Worm (Caenorhabditis elegans) whole organism, early embryonic: ENCODE results near the gene B0035.15.

Source experiments
- ama-1 ChIP-seq: fragments of 150-350 bp; optimal IDR thresholded peaks from 2 replicates; lab custom pipeline; 2014
- flt-1 ChIP-seq: fragments of 200-800 bp; sonication (Bioruptor generic); IDR thresholded peaks from 2 replicates; pipeline ENCODE4 v1.3.6; 2022; ENCODE audit warnings: missing genetic modification characterization, missing compliant biosample characterization
- tra-4 ChIP-seq: sonication (generic microtip); optimal IDR thresholded peaks from 2 replicates; lab custom pipeline; 2017; ENCODE audit warnings: missing genetic modification characterization, missing compliant biosample characterization

ce11 chrIV:11340735-11341443 is 42.8 kb upstream of the B0035.15 start:
- TF ChIP-seq ama-1 (lab: Kevin White, UChicago) (no peak), flt-1 (GFP tag; lab: Robert Waterston, UW) (no peak), tra-4 (no peak)
